Worm (Caenorhabditis elegans): ENCODE results near the gene F46G10.4.

The F46G10.4 gene

DNA sequence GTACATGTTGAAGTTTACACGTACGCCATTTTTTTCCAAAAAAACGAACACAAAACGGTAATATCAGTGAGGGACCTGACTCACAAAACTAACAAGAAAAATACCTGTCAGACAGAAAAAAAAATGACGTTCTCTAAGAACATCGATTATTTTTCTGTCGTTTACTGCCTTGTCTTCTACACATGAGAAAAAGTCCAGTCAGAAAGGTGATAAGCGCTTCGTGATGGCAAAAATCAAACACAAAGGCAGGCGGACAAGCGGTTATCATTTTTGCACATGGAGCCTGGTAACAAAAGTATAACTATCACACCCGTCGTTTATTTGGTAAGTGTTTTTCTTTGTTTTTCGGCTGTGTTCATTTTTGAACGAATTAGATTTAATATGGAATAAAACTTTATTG, at the start of gene F46G10.4:
Gene F46G10.4 (plus strand): TSS at position 212 of the 400 bp plus-strand sequence.
- TF ChIP-seq hmbx-1 (tag; optimal IDR thresholded peaks at IDR 0.05): no peak
- TF ChIP-seq tbx-37 (GFP tag; conservative IDR thresholded peaks at IDR 0.05): no peak
- no peak for TF ChIP-seq ama-1 (optimal IDR thresholded peaks at IDR 0.05)
- TF ChIP-seq aly-1 (tag; optimal IDR thresholded peaks at IDR 0.05): no peak
- no peak for TF ChIP-seq sea-1 (GFP tag; conservative IDR thresholded peaks at IDR 0.05)
- no peak for TF ChIP-seq F13C5.2 (tag; optimal IDR thresholded peaks at IDR 0.05)

DNA sequence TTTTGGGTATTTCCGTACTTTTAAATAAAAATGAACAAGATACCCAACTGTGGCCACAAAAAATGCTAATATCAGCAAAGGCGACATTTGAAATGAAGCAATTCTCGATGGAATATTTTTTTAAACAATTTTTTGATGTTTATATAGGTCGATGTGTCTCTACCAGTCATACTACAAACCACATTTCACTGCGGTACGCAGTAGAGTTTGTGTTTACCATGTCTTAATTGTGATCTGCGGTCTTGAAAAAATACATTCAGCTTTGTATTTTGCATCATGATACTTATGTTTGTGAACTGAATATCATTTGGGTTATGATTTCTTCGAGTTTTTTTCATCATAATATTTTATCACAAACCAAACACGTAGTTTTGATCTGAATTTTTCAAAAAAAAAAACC, 49.8 kb upstream of the F46G10.4 start, which contains the start of gene cyp-14A4:
Gene cyp-14A4 (minus strand): TSS at position 107 of the 400 bp plus-strand sequence.
- no peak for TF ChIP-seq hmbx-1 (tag; optimal IDR thresholded peaks at IDR 0.05)
- TF ChIP-seq tbx-11 (GFP tag; IDR thresholded peaks at IDR 0.05): no peak
- TF ChIP-seq F13C5.2 (tag; optimal IDR thresholded peaks at IDR 0.05): no peak
- TF ChIP-seq ceh-36 (tag; optimal IDR thresholded peaks at IDR 0.05): no peak
- no peak for TF ChIP-seq B0310.2 (tag; optimal IDR thresholded peaks at IDR 0.05)
- no peak for TF ChIP-seq scrt-1 (GFP tag; IDR thresholded peaks at IDR 0.05)
- TF ChIP-seq hmg-4 (GFP tag; optimal IDR thresholded peaks at IDR 0.05): no peak
- no peak for TF ChIP-seq pes-1 (GFP tag; IDR thresholded peaks at IDR 0.05)
- TF ChIP-seq aly-1 (tag; optimal IDR thresholded peaks at IDR 0.05): no peak
- no peak for TF ChIP-seq hnd-1 (tag; optimal IDR thresholded peaks at IDR 0.05)
- no peak for TF ChIP-seq sea-1 (GFP tag; conservative IDR thresholded peaks at IDR 0.05)
- no peak for TF ChIP-seq ceh-13 (GFP tag; optimal IDR thresholded peaks at IDR 0.05)
- no peak for TF ChIP-seq flt-1 (GFP tag; IDR thresholded peaks at IDR 0.05)
- no peak for TF ChIP-seq tbx-37 (GFP tag; conservative IDR thresholded peaks at IDR 0.05)
- no peak for TF ChIP-seq tra-4 (tag; optimal IDR thresholded peaks at IDR 0.05)

DNA sequence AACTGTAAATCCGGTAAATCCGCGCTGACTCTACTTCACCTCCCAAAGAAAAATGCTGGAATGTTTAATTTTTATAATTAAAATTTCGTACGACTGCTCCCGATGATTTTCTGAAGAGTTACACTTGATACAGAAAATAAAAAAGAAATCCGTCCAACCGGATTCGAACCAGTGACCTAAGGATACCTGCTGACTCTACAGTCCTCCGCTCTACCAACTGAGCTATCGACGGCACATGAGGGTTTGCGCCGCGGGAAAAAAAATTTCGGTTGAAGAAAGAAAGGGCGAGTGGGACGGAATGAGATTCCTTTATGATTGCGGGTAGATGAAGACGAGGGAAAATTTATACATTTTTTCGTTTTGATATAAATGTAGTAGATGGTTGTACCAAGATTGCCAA, 49.2 kb upstream of the F46G10.4 start:
- TF ChIP-seq hmbx-1 (tag; optimal IDR thresholded peaks at IDR 0.05): no peak

DNA sequence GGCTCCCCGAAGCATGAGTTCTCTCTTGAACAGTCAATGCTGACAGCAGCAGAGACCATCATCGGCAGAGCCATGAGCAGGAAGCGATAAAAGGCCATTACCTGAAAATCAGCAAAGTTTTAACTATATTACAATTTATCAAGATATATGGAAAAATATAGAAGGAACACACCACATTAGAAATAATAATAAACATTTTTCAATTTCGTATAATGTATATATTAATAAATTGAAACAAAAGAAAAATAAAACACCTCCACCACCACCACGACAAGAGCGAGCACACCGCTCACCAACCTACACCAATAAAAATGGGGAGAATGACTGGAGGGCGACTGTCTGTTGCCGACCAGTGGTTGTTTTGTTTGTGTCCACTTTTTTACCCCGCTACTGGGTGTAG, 47.3 kb upstream of the F46G10.4 start, which contains the start of gene R04D3.2:
Gene R04D3.2 (minus strand): TSS at position 101 of the 400 bp plus-strand sequence.
- TF ChIP-seq B0310.2 (tag; optimal IDR thresholded peaks at IDR 0.05) (no peak), ama-1 (optimal IDR thresholded peaks at IDR 0.05) (no peak), tbx-37 (GFP tag; conservative IDR thresholded peaks at IDR 0.05) (no peak)

DNA sequence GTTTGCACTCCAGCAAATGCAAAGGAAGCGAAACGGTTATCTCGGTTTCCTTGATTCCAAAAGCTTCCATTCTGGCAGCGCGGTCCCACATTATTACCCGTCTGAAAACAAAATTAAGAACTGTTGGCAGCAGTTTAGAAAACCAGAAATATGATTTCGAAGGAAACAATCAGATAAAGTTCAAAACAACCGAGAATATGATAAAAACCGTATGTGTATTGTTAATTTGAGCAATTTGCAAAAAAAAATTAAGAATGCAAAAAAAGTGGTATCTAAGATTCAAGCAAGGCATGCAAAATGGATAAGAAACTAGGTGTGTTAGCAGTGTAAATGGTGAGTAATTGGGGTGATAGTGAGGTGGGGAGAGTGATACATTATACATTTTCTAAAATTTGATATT, 45.1 kb upstream of the F46G10.4 start, which contains the start of gene R04D3.4:
Gene R04D3.4 (minus strand): TSS at position 101 of the 400 bp plus-strand sequence.
- TF ChIP-seq ets-7 (tag; optimal IDR thresholded peaks at IDR 0.05): no peak
- TF ChIP-seq tbx-37 (GFP tag; conservative IDR thresholded peaks at IDR 0.05): no peak
- no peak for TF ChIP-seq aly-1 (tag; optimal IDR thresholded peaks at IDR 0.05)
- TF ChIP-seq hmg-4 (GFP tag; optimal IDR thresholded peaks at IDR 0.05): no peak
- TF ChIP-seq tbx-11 (GFP tag; IDR thresholded peaks at IDR 0.05): no peak
- no peak for TF ChIP-seq tra-4 (tag; optimal IDR thresholded peaks at IDR 0.05)
- TF ChIP-seq scrt-1 (GFP tag; IDR thresholded peaks at IDR 0.05): no peak
- TF ChIP-seq ama-1 (optimal IDR thresholded peaks at IDR 0.05): no peak

DNA sequence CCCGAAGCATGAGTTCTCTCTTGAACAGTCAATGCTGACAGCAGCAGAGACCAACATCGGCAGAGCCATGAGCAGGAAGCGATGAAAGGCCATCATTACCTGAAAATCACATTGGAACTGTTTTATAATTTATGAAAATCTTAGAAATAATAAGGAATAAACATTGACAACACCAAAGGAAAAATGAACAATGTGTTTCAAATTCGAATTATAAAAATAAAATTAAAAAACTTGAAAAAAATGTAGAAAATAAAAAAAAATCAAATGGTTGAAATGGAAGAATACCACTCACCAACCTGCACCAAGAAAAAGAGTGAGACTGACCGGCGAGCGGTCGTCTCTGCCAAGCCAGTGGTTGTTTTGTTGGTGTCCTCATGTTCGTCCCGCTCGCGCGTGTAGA, 43.3 kb upstream of the F46G10.4 start, which contains the start of gene R04D3.3:
Gene R04D3.3 (minus strand): TSS at position 101 of the 400 bp plus-strand sequence.
- no peak for TF ChIP-seq hmg-4 (GFP tag; optimal IDR thresholded peaks at IDR 0.05)
- no peak for TF ChIP-seq ceh-36 (tag; optimal IDR thresholded peaks at IDR 0.05)
- TF ChIP-seq scrt-1 (GFP tag; IDR thresholded peaks at IDR 0.05): no peak
- TF ChIP-seq ets-7 (tag; optimal IDR thresholded peaks at IDR 0.05): no peak
- TF ChIP-seq tbx-37 (GFP tag; conservative IDR thresholded peaks at IDR 0.05): no peak
- TF ChIP-seq tbx-11 (GFP tag; IDR thresholded peaks at IDR 0.05): no peak
- TF ChIP-seq hnd-1 (tag; optimal IDR thresholded peaks at IDR 0.05): no peak
- TF ChIP-seq ceh-13 (GFP tag; optimal IDR thresholded peaks at IDR 0.05): no peak
- no peak for TF ChIP-seq hmbx-1 (tag; optimal IDR thresholded peaks at IDR 0.05)
- no peak for TF ChIP-seq B0310.2 (tag; optimal IDR thresholded peaks at IDR 0.05)
- TF ChIP-seq tra-4 (tag; optimal IDR thresholded peaks at IDR 0.05): no peak
- no peak for TF ChIP-seq aly-1 (tag; optimal IDR thresholded peaks at IDR 0.05)
- no peak for TF ChIP-seq sea-1 (GFP tag; conservative IDR thresholded peaks at IDR 0.05)
- TF ChIP-seq ama-1 (optimal IDR thresholded peaks at IDR 0.05): no peak
- TF ChIP-seq flt-1 (GFP tag; IDR thresholded peaks at IDR 0.05): no peak
- no peak for TF ChIP-seq F13C5.2 (tag; optimal IDR thresholded peaks at IDR 0.05)

DNA sequence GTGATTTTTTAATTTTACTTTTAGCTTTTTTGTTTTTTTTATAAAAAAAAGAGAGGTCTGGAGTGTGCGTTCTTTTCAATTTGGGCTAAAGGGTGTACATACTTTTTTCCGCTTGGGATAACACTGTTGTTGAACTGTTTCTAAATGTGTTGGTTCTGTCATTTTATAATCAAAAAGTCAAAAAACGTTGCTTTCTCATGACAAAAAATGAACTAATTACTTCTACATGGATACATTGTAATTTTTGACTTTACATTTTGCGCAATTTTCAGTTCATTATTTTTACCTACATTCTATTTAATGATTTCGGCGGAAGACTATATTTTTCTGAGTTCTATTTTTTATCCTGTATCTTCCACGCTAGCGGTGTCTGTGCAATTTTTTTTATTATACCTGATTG, 42.3 kb upstream of the F46G10.4 start, which contains the start of gene srd-38:
Gene srd-38 (plus strand): TSS at position 301 of the 400 bp plus-strand sequence.
- no peak for TF ChIP-seq aly-1 (tag; optimal IDR thresholded peaks at IDR 0.05)
- no peak for TF ChIP-seq ceh-36 (tag; optimal IDR thresholded peaks at IDR 0.05)
- no peak for TF ChIP-seq tra-4 (tag; optimal IDR thresholded peaks at IDR 0.05)
- no peak for TF ChIP-seq flt-1 (GFP tag; IDR thresholded peaks at IDR 0.05)
- TF ChIP-seq tbx-11 (GFP tag; IDR thresholded peaks at IDR 0.05): no peak
- no peak for TF ChIP-seq ets-7 (tag; optimal IDR thresholded peaks at IDR 0.05)
- no peak for TF ChIP-seq ama-1 (optimal IDR thresholded peaks at IDR 0.05)
- no peak for TF ChIP-seq pes-1 (GFP tag; IDR thresholded peaks at IDR 0.05)
- no peak for TF ChIP-seq scrt-1 (GFP tag; IDR thresholded peaks at IDR 0.05)

DNA sequence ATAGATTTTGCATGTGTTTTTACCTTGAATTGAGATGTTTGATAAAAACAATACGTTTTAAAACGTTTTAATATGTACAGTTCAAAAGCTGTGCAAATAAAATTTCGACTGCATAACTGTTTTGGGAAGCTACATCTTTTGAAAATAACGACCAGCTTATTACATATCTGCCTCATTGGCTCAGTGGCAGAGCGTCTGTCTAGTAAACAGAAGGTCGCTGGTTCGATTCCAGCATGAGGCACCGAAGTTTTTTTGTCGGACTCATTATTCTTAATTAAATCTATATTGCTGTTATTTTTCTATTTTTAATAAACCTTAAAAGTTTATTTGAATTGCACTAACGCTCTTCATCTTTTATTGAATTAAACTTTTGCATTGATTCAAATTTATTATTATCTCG, 40.8 kb upstream of the F46G10.4 start:
- TF ChIP-seq ceh-36 (tag; optimal IDR thresholded peaks at IDR 0.05): no peak
- no peak for TF ChIP-seq sea-1 (GFP tag; conservative IDR thresholded peaks at IDR 0.05)
- no peak for TF ChIP-seq scrt-1 (GFP tag; IDR thresholded peaks at IDR 0.05)
- no peak for TF ChIP-seq ceh-13 (GFP tag; optimal IDR thresholded peaks at IDR 0.05)
- no peak for TF ChIP-seq ama-1 (optimal IDR thresholded peaks at IDR 0.05)
- TF ChIP-seq F13C5.2 (tag; optimal IDR thresholded peaks at IDR 0.05): no peak
- no peak for TF ChIP-seq tbx-37 (GFP tag; conservative IDR thresholded peaks at IDR 0.05)
- TF ChIP-seq hnd-1 (tag; optimal IDR thresholded peaks at IDR 0.05): no peak
- no peak for TF ChIP-seq tra-4 (tag; optimal IDR thresholded peaks at IDR 0.05)
- no peak for TF ChIP-seq flt-1 (GFP tag; IDR thresholded peaks at IDR 0.05)
- TF ChIP-seq hmbx-1 (tag; optimal IDR thresholded peaks at IDR 0.05): no peak
- TF ChIP-seq hmg-4 (GFP tag; optimal IDR thresholded peaks at IDR 0.05): no peak
- no peak for TF ChIP-seq tbx-11 (GFP tag; IDR thresholded peaks at IDR 0.05)
- no peak for TF ChIP-seq aly-1 (tag; optimal IDR thresholded peaks at IDR 0.05)
- no peak for TF ChIP-seq pes-1 (GFP tag; IDR thresholded peaks at IDR 0.05)

All from whole organism, early embryonic.